Fruit fly (Drosophila melanogaster) whole organism, embryonic: ENCODE measurements around the gene CG3224.

ENCODE experiments used
- CG12219 ChIP-seq: fragments of 200-800 bp; sonication (Bioruptor generic); optimal IDR thresholded peaks from 3 replicates; lab custom pipeline; 2018; ENCODE audit warnings: missing biosample characterization, mild to moderate bottlenecking, missing genetic modification characterization
- CG12659 ChIP-seq: fragments of 200-800 bp; sonication (Bioruptor generic); optimal IDR thresholded peaks from 3 replicates; lab custom pipeline; 2017; ENCODE audit warnings: mild to moderate bottlenecking, missing biosample characterization, missing genetic modification reagents, missing genetic modification characterization
- CG13775 ChIP-seq: fragments of 200-800 bp; sonication (Bioruptor generic); optimal IDR thresholded peaks from 3 replicates; lab custom pipeline; 2017; ENCODE audit warnings: missing biosample characterization, mild to moderate bottlenecking, missing genetic modification characterization
- CG14710 ChIP-seq: fragments of 200-800 bp; sonication (Bioruptor generic); optimal IDR thresholded peaks from 3 replicates; lab custom pipeline; 2019; ENCODE audit warnings: missing biosample characterization, mild to moderate bottlenecking, missing genetic modification characterization, moderate library complexity
- CG1647 ChIP-seq: fragments of 200-800 bp; sonication (Bioruptor generic); optimal IDR thresholded peaks from 3 replicates; lab custom pipeline; 2016; ENCODE audit warnings: missing biosample characterization, missing genetic modification characterization
- CG16815 ChIP-seq: fragments of 200-800 bp; sonication (Bioruptor generic); optimal IDR thresholded peaks from 3 replicates; lab custom pipeline; 2017; ENCODE audit warnings: missing biosample characterization, mild to moderate bottlenecking, missing genetic modification characterization
- CG17186 ChIP-seq: fragments of 200-800 bp; sonication (Bioruptor generic); optimal IDR thresholded peaks from 3 replicates; lab custom pipeline; 2017; ENCODE audit warnings: missing biosample characterization, missing genetic modification reagents, missing genetic modification characterization
- CG18011 ChIP-seq: fragments of 200-800 bp; sonication (Bioruptor generic); optimal IDR thresholded peaks from 2 replicates; lab custom pipeline; 2017; ENCODE audit warnings: missing biosample characterization, missing genetic modification characterization, mild to moderate bottlenecking, moderate library complexity, missing genotype
- CG18262 ChIP-seq: fragments of 200-800 bp; optimal IDR thresholded peaks from 3 replicates; lab custom pipeline; 2019; ENCODE audit warnings: missing biosample characterization, mild to moderate bottlenecking, missing genetic modification characterization, moderate library complexity
- CG18599 ChIP-seq: fragments of 200-800 bp; sonication (Bioruptor generic); optimal IDR thresholded peaks from 3 replicates; lab custom pipeline; 2017; ENCODE audit warnings: missing biosample characterization, missing genetic modification characterization, mild to moderate bottlenecking, moderate library complexity, missing genetic modification reagents
- CG2120 ChIP-seq: fragments of 200-800 bp; sonication (Bioruptor generic); optimal IDR thresholded peaks from 3 replicates; lab custom pipeline; 2016; ENCODE audit warnings: missing biosample characterization, missing genetic modification characterization
- CG5953 ChIP-seq: fragments of 200-800 bp; sonication (Bioruptor generic); IDR thresholded peaks from 2 replicates; pipeline ENCODE4 v1.3.6; 2022; ENCODE audit warnings: missing biosample characterization, missing genetic modification characterization
- CG6254 ChIP-seq: fragments of 200-800 bp; sonication (Bioruptor generic); optimal IDR thresholded peaks from 3 replicates; lab custom pipeline; 2017; ENCODE audit warnings: mild to moderate bottlenecking, missing biosample characterization, missing genetic modification reagents, missing genetic modification characterization
- CG6654 ChIP-seq: fragments of 200-800 bp; sonication (Bioruptor generic); optimal IDR thresholded peaks from 2 replicates; lab custom pipeline; 2017; ENCODE audit warnings: missing biosample characterization, mild to moderate bottlenecking, missing genetic modification characterization
- CG7839 ChIP-seq: fragments of 200-800 bp; sonication (Bioruptor generic); optimal IDR thresholded peaks from 3 replicates; lab custom pipeline; 2018; ENCODE audit warnings: missing biosample characterization, mild to moderate bottlenecking, missing genetic modification characterization, moderate library complexity
- CG9215 ChIP-seq: fragments of 200-800 bp; sonication (Bioruptor generic); IDR thresholded peaks from 2 replicates; pipeline ENCODE4 v1.3.6; 2022; ENCODE audit warnings: missing biosample characterization, missing genetic modification characterization
- Camta ChIP-seq: fragments of 200-800 bp; sonication (Bioruptor generic); optimal IDR thresholded peaks from 2 replicates; lab custom pipeline; 2016; ENCODE audit warnings: missing biosample characterization, missing genetic modification characterization
- Drgx ChIP-seq: fragments of 200-800 bp; sonication (Bioruptor generic); IDR thresholded peaks from 2 replicates; pipeline ENCODE4 v1.3.6; 2022; ENCODE audit warnings: missing biosample characterization, missing genetic modification characterization
- NC2β ChIP-seq: fragments of 200-800 bp; sonication (Bioruptor generic); optimal IDR thresholded peaks from 2 replicates; lab custom pipeline; 2016; ENCODE audit warnings: missing biosample characterization, missing genetic modification characterization
- Nf-YC ChIP-seq: fragments of 200-800 bp; optimal IDR thresholded peaks from 3 replicates; lab custom pipeline; 2019; ENCODE audit warnings: missing biosample characterization, mild to moderate bottlenecking, missing genetic modification characterization, moderate library complexity
- Oli ChIP-seq: fragments of 200-800 bp; sonication (Bioruptor generic); optimal IDR thresholded peaks from 2 replicates; lab custom pipeline; 2018; ENCODE audit warnings: missing biosample characterization, mild to moderate bottlenecking, missing genetic modification characterization, moderate library complexity
- Scr ChIP-seq: fragments of 200-800 bp; sonication (Bioruptor generic); IDR thresholded peaks from 2 replicates; pipeline ENCODE4 v1.3.6; 2022; ENCODE audit warnings: missing biosample characterization, missing genetic modification characterization; ENCODE audit not compliant: partially characterized antibody
- bab2 ChIP-seq: fragments of 200-800 bp; sonication (Bioruptor generic); optimal IDR thresholded peaks from 2 replicates; lab custom pipeline; 2016; ENCODE audit warnings: missing biosample characterization, missing genetic modification characterization
- cato ChIP-seq: fragments of 200-800 bp; sonication (Bioruptor generic); optimal IDR thresholded peaks from 2 replicates; lab custom pipeline; 2016; ENCODE audit warnings: missing biosample characterization, missing genetic modification characterization, borderline replicate concordance
- caup ChIP-seq: fragments of 200-800 bp; sonication (Bioruptor generic); optimal IDR thresholded peaks from 3 replicates; lab custom pipeline; 2017; ENCODE audit warnings: missing biosample characterization, mild to moderate bottlenecking, missing genetic modification characterization, moderate library complexity; ENCODE audit not compliant: severe bottlenecking
- cg ChIP-seq: fragments of 200-800 bp; sonication (Bioruptor generic); optimal IDR thresholded peaks from 3 replicates; lab custom pipeline; 2019; ENCODE audit warnings: missing biosample characterization, mild to moderate bottlenecking, missing genetic modification characterization, moderate library complexity
- corto ChIP-seq: fragments of 200-800 bp; sonication (Bioruptor generic); optimal IDR thresholded peaks from 2 replicates; lab custom pipeline; 2016; ENCODE audit warnings: missing biosample characterization, mild to moderate bottlenecking, missing genetic modification characterization, moderate library complexity
- crp ChIP-seq, 2 experiments: fragments of 200-800 bp; sonication (Bioruptor generic); optimal IDR thresholded peaks; 2 replicates in 1 of 2; 3 replicates in 1 of 2; lab custom pipeline; 2017; ENCODE audit warnings: missing biosample characterization in 2 of 2, missing genetic modification characterization in 2 of 2, mild to moderate bottlenecking in 1 of 2, moderate library complexity in 1 of 2
- esg ChIP-seq: fragments of 200-800 bp; sonication (Bioruptor generic); conservative IDR thresholded peaks from 2 replicates; pipeline ENCODE4 v1.3.6; 2022; ENCODE audit warnings: missing biosample characterization, missing genetic modification characterization
- fd96Cb ChIP-seq: fragments of 200-800 bp; sonication (Bioruptor generic); optimal IDR thresholded peaks from 2 replicates; lab custom pipeline; 2018; ENCODE audit warnings: missing biosample characterization, mild to moderate bottlenecking, missing genetic modification characterization, moderate library complexity
- lbe ChIP-seq: fragments of 200-800 bp; sonication (Bioruptor generic); optimal IDR thresholded peaks from 2 replicates; lab custom pipeline; 2016; ENCODE audit warnings: missing biosample characterization, mild to moderate bottlenecking, missing genetic modification characterization
- lola ChIP-seq, 3 experiments: fragments of >200 bp in 2 of 3; fragments of 200-800 bp in 1 of 3; sonication (Bioruptor generic) in 1 of 3; optimal IDR thresholded peaks; 2 replicates each; lab custom pipeline; 2017 to 2019; ENCODE audit warnings: missing biosample characterization in 3 of 3, missing genetic modification characterization in 3 of 3, mild to moderate bottlenecking in 1 of 3, moderate library complexity in 1 of 3
- org-1 ChIP-seq: fragments of 200-800 bp; sonication (Bioruptor generic); optimal IDR thresholded peaks from 2 replicates; lab custom pipeline; 2017; ENCODE audit warnings: missing biosample characterization, missing genetic modification characterization
- prd ChIP-seq, 3 experiments: fragments of >200 bp in 2 of 3; fragments of 200-800 bp in 1 of 3; sonication (Bioruptor generic) in 1 of 3; optimal IDR thresholded peaks in 2 of 3; IDR thresholded peaks in 1 of 3; 2 replicates in 2 of 3; 3 replicates in 1 of 3; pipeline versions ENCODE4 v1.3.6 to Lab custom; 2017 to 2022; ENCODE audit warnings: missing biosample characterization in 1 of 3, missing genetic modification characterization in 1 of 3
- repo ChIP-seq: fragments of 200-800 bp; sonication (Bioruptor generic); optimal IDR thresholded peaks from 2 replicates; lab custom pipeline; 2016; ENCODE audit warnings: missing biosample characterization, missing genetic modification characterization
- ro ChIP-seq: fragments of 200-800 bp; sonication (Bioruptor generic); IDR thresholded peaks from 2 replicates; pipeline ENCODE4 v1.3.6; 2022; ENCODE audit warnings: missing biosample characterization, missing genetic modification characterization
- sd ChIP-seq: fragments of 200-800 bp; sonication (Bioruptor generic); optimal IDR thresholded peaks from 3 replicates; lab custom pipeline; 2018; ENCODE audit warnings: missing biosample characterization, mild to moderate bottlenecking, missing genetic modification characterization, moderate library complexity
- sens ChIP-seq: fragments of 200-800 bp; sonication (Bioruptor generic); peaks from one replicate; lab custom pipeline; 2016; ENCODE audit warnings: missing biosample characterization, missing genetic modification characterization
- sens-2 ChIP-seq: fragments of 200-800 bp; sonication (Bioruptor generic); IDR thresholded peaks from 2 replicates; pipeline ENCODE4 v1.3.6; 2022; ENCODE audit warnings: missing biosample characterization, missing genetic modification characterization
- sisA ChIP-seq: fragments of 200-800 bp; sonication (Bioruptor generic); IDR thresholded peaks from 2 replicates; pipeline ENCODE4 v1.3.6; 2022; ENCODE audit warnings: missing biosample characterization, missing genetic modification characterization
- slp2 ChIP-seq: fragments of 200-800 bp; sonication (Bioruptor generic); optimal IDR thresholded peaks from 2 replicates; lab custom pipeline; 2016; ENCODE audit warnings: missing biosample characterization, missing genetic modification characterization
- sqz ChIP-seq: fragments of 200-800 bp; sonication (Bioruptor generic); optimal IDR thresholded peaks from 3 replicates; lab custom pipeline; 2018; ENCODE audit warnings: missing biosample characterization, mild to moderate bottlenecking, missing genetic modification characterization
- stc ChIP-seq: fragments of 200-800 bp; sonication (Bioruptor generic); IDR thresholded peaks from 2 replicates; pipeline ENCODE4 v1.3.6; 2022; ENCODE audit warnings: missing biosample characterization, missing genetic modification characterization
- tio ChIP-seq: fragments of 200-800 bp; sonication (Bioruptor generic); optimal IDR thresholded peaks from 2 replicates; lab custom pipeline; 2017; ENCODE audit warnings: missing biosample characterization, missing genetic modification characterization, inconsistent platforms
- vfl ChIP-seq: fragments of 200-800 bp; sonication (Bioruptor generic); optimal IDR thresholded peaks from 2 replicates; lab custom pipeline; 2016; ENCODE audit warnings: missing biosample characterization, missing genetic modification characterization
- zf30C ChIP-seq: fragments of 200-800 bp; sonication (Bioruptor generic); optimal IDR thresholded peaks from 3 replicates; lab custom pipeline; 2018; ENCODE audit warnings: missing biosample characterization, mild to moderate bottlenecking, missing genetic modification characterization

The CG3224 gene

DNA sequence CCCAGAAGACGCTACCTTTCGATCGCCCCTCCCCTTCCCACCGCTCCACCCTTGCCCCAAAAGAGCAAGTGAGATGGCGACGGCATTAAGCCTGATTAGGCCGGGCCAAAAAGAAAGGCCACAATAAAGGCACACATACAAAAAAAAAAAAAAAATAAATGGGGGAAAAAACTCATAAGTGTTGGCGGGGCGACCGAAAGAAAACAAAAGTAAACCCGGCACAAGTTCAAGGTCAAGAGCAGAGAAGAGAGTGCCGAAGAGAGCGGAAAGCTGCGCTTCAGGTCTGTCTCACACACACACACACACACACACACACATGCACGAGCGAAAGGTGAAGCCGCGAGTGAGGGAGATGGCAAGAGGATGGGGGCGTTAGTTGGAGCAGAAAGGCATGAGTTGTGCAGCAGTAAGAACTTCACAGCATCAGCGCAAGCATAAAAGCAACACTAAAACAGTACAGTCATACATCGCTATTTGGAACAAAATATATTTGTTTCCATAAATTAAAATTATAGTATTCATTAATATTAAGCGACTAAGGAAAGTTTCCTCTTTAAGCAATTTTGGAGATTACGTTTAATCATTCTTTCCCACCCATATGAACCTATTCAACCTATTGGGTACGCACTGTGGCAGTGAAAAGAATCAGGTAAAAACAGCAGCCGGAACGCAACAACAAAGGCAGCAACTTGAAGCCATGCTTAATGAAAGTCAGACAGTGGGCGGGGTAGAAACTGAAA is 37.1 kb downstream of the CG3224 start (continued):
- 0 out of 2 replicates have a peak, but pooled peaks have one; percentile 24 for TF ChIP-seq sisA (GFP tag; lab: Robert Waterston, UW)
- TF ChIP-seq CG5953 (GFP tag; lab: Robert Waterston, UW) = no peak
- peak; percentile 45 for TF ChIP-seq CG14710 (tag; lab: Kevin White, UChicago)
- peak; percentile 49 for TF ChIP-seq CG18262
- peak; percentile 69 for TF ChIP-seq sqz (GFP tag; lab: Kevin White, UChicago)
- peak; percentile 32 for TF ChIP-seq cg
- peak; percentile 4 for TF ChIP-seq CG16815 (GFP tag; lab: Kevin White, UChicago)
- no peak for TF ChIP-seq bab2 (GFP tag; lab: Kevin White, UChicago)
- no peak for TF ChIP-seq prd (optimal IDR thresholded peaks at IDR 0.05; lab: Kevin White, UChicago)
- peak; percentile 62 for TF ChIP-seq prd (GFP tag; IDR thresholded peaks at IDR 0.05; lab: Robert Waterston, UW)
- peak; percentile 34; the same call in 1 of the 2 replicates for TF ChIP-seq esg (GFP tag; lab: Robert Waterston, UW)
- no peak for TF ChIP-seq org-1
- TF ChIP-seq lola (GFP tag; optimal IDR thresholded peaks at IDR 0.05; lab: Kevin White, UChicago) = peak in 1 of 3 experiments; percentile 54
- peak; percentile 49 for TF ChIP-seq CG7839 (tag; lab: Kevin White, UChicago)

DNA sequence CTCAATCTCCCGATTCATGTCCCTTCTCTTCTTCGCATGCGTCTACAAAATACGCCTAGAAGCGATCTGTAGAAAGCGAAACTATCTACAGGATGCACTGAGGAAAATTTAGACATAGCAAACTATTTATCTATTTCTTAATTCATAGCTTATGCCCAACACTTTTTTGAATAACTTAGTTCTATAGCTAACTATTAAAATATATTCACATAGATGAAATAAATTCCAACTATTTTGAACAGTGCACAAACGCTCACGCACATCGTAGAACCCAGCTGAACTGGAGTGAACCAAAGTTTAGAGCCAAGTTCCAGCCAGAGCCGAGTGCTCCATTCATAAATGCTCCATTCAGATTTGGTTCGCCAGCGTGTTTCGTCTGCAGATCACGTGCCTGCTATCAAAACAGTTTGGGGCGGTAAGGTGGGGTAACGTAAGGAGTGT is 39.7 kb downstream of the CG3224 start:
- peak; percentile 6 for TF ChIP-seq CG12219
- TF ChIP-seq stc (GFP tag; lab: Robert Waterston, UW) = no peak
- TF ChIP-seq CG13775 (GFP tag; lab: Kevin White, UChicago) = peak; percentile 28
- peak; percentile 34 for TF ChIP-seq Camta (GFP tag; lab: Kevin White, UChicago)
- peak; percentile 64 for TF ChIP-seq CG7839 (tag; lab: Kevin White, UChicago)
- peak; percentile 45 for TF ChIP-seq fd96Cb (tag; lab: Kevin White, UChicago)
- TF ChIP-seq tio = peak; percentile 8
- TF ChIP-seq repo (GFP tag; lab: Kevin White, UChicago) = no peak
- no peak for TF ChIP-seq cato (GFP tag; lab: Kevin White, UChicago)
- TF ChIP-seq crp (GFP tag; optimal IDR thresholded peaks at IDR 0.05; lab: Kevin White, UChicago) = no peak
- TF ChIP-seq CG17186 = no peak
- TF ChIP-seq Oli (tag; lab: Kevin White, UChicago) = peak; percentile 33
- TF ChIP-seq CG12659 = peak; percentile 31
- no peak for TF ChIP-seq sens-2
- no peak for TF ChIP-seq Scr (GFP tag; lab: Robert Waterston, UW)
- peak; percentile 44 for TF ChIP-seq CG6254
- TF ChIP-seq CG9215 = peak; percentile 52; the same call in 1 of the 2 replicates
- no peak for TF ChIP-seq CG6654 (GFP tag; lab: Kevin White, UChicago)
- TF ChIP-seq sd = no peak
- TF ChIP-seq Drgx = peak; percentile 78
- peak; percentile 61 for TF ChIP-seq CG18599 (GFP tag; lab: Kevin White, UChicago)
- TF ChIP-seq zf30C (GFP tag; lab: Kevin White, UChicago) = no peak
- TF ChIP-seq Nf-YC (tag; lab: Kevin White, UChicago) = no peak
- TF ChIP-seq NC2β (GFP tag; lab: Kevin White, UChicago) = no peak
- peak; percentile 56 for TF ChIP-seq CG2120
- TF ChIP-seq CG1647 (GFP tag; lab: Kevin White, UChicago) = no peak
- peak; percentile 31 for TF ChIP-seq caup (GFP tag; lab: Kevin White, UChicago)
- TF ChIP-seq ro (GFP tag; lab: Robert Waterston, UW) = no peak
- TF ChIP-seq slp2 (GFP tag; lab: Kevin White, UChicago) = no peak
- TF ChIP-seq CG18011 (GFP tag; lab: Kevin White, UChicago) = no peak
- TF ChIP-seq vfl (GFP tag; lab: Kevin White, UChicago) = no peak
- TF ChIP-seq sens (GFP tag; lab: Kevin White, UChicago) = peak; percentile 93
- TF ChIP-seq corto (GFP tag; lab: Kevin White, UChicago) = no peak
- no peak for TF ChIP-seq lbe (GFP tag; lab: Kevin White, UChicago)
- peak; percentile 11 for TF ChIP-seq bab2 (GFP tag; lab: Kevin White, UChicago)
